In genomic region chr2L:8203748-8204147, dm6 we compare ENCODE assay signal across 3 fruit fly cellular contexts.
TF ChIP-seq lines count a peak whose summit lies in the region.

No protein-coding gene starts in this region.

- no peak for TF ChIP-seq CTCF in whole organism, embryonic (GFP tag; optimal IDR thresholded peaks at IDR 0.05; lab: Kevin White, UChicago)

TF ChIP-seq in whole organism, adult, 20 proteins besides CTCF, POLR2A, EP300 and RAD21:
- TF ChIP-seq CG11617 (GFP tag; optimal IDR thresholded peaks at IDR 0.05; lab: Kevin White, UChicago), result no peak
- no peak for TF ChIP-seq CG12768 (GFP tag; optimal IDR thresholded peaks at IDR 0.05; lab: Kevin White, UChicago)
- no peak for TF ChIP-seq pad (GFP tag; optimal IDR thresholded peaks at IDR 0.05; lab: Kevin White, UChicago)
- peak; percentile 62 for TF ChIP-seq CG33017 (tag; optimal IDR thresholded peaks at IDR 0.05; lab: Kevin White, UChicago)
- TF ChIP-seq cnc (optimal IDR thresholded peaks at IDR 0.05; lab: Kevin White, UChicago), result no peak
- no peak for TF ChIP-seq CG14711 (tag; optimal IDR thresholded peaks at IDR 0.05; lab: Kevin White, UChicago)
- no peak for TF ChIP-seq CG1620 (GFP tag; optimal IDR thresholded peaks at IDR 0.05; lab: Kevin White, UChicago)

TF ChIP-seq in whole organism, embryonic, 481 proteins besides CTCF, POLR2A, EP300 and RAD21:
- no peak for TF ChIP-seq abd-A (tag; optimal IDR thresholded peaks at IDR 0.05; lab: Kevin White, UChicago)
- TF ChIP-seq B-H2 (GFP tag; optimal IDR thresholded peaks at IDR 0.05; lab: Kevin White, UChicago), result peak; percentile 2
- TF ChIP-seq Med (GFP tag; lab: Kevin White, UChicago), result peak; percentile 5
- TF ChIP-seq CG34376 (GFP tag; optimal IDR thresholded peaks at IDR 0.05; lab: Kevin White, UChicago), result no peak
- TF ChIP-seq insv (GFP tag; optimal IDR thresholded peaks at IDR 0.05; lab: Kevin White, UChicago), result no peak
- TF ChIP-seq aop (GFP tag; IDR thresholded peaks at IDR 0.05; lab: Robert Waterston, UW), result no peak
- peak; percentile 31 for TF ChIP-seq CG2678 (tag; optimal IDR thresholded peaks at IDR 0.05; lab: Kevin White, UChicago)
- no peak for TF ChIP-seq Mes4 (GFP tag; optimal IDR thresholded peaks at IDR 0.05; lab: Kevin White, UChicago)
- peak; percentile 12 for TF ChIP-seq CG13296 (GFP tag; optimal IDR thresholded peaks at IDR 0.05; lab: Kevin White, UChicago)
- TF ChIP-seq Sry-δ (GFP tag; optimal IDR thresholded peaks at IDR 0.05; lab: Kevin White, UChicago), result no peak
- peak; percentile 6 for TF ChIP-seq exex (tag; optimal IDR thresholded peaks at IDR 0.05; lab: Kevin White, UChicago)
- TF ChIP-seq CG16813 (GFP tag; IDR thresholded peaks at IDR 0.05; lab: Robert Waterston, UW; ENCODE audit: partially characterized antibody), result no peak
- TF ChIP-seq Fer1 (GFP tag; optimal IDR thresholded peaks at IDR 0.05; lab: Kevin White, UChicago), result no peak
- TF ChIP-seq CG13894 (tag; optimal IDR thresholded peaks at IDR 0.05; lab: Kevin White, UChicago), result peak; percentile 56

TF ChIP-seq in whole organism, prepupa, 60 proteins besides CTCF, POLR2A, EP300 and RAD21:
- TF ChIP-seq fkh (GFP tag; optimal IDR thresholded peaks at IDR 0.05; lab: Kevin White, UChicago) (peak; percentile 3), salr (GFP tag; optimal IDR thresholded peaks at IDR 0.05; lab: Kevin White, UChicago) (no peak)
